Worm (Caenorhabditis elegans) whole organism, L1 larva: Measurements from ENCODE around the gene EGAP9.3.
A peak's percentile ranks its signal among the peaks of the same experiment; 100 is the strongest.
"Not testable (repeated sequence)": the region's sequence is repeated elsewhere in the genome, so short reads cannot be mapped to it uniquely, and the experiment has no call there.

Source experiments
- C04F5.9 ChIP-seq: sonication (generic microtip); optimal IDR thresholded peaks from 2 replicates; lab custom pipeline; 2016; ENCODE audit warnings: missing genetic modification characterization, missing compliant biosample characterization
- F16B12.6 ChIP-seq: fragments of 150-350 bp; optimal IDR thresholded peaks from 2 replicates; lab custom pipeline; 2014; ENCODE audit warnings: missing biosample characterization, missing genetic modification characterization
- alr-1 ChIP-seq: fragments of 200-800 bp; sonication (Bioruptor generic); optimal IDR thresholded peaks from 2 replicates; lab custom pipeline; 2018; ENCODE audit warnings: borderline replicate concordance, mild to moderate bottlenecking, missing genetic modification characterization, missing compliant biosample characterization
- aly-2 ChIP-seq: fragments of 150-350 bp; optimal IDR thresholded peaks from 2 replicates; lab custom pipeline; 2014; ENCODE audit warnings: missing biosample characterization, missing genetic modification characterization
- ama-1 ChIP-seq: fragments of 150-350 bp; optimal IDR thresholded peaks from 2 replicates; lab custom pipeline; 2014
- blmp-1 ChIP-seq: fragments of 150-350 bp; optimal IDR thresholded peaks from 2 replicates; lab custom pipeline; 2014; ENCODE audit warnings: missing biosample characterization, missing genetic modification characterization
- ceh-63 ChIP-seq: fragments of 200-800 bp; sonication (Bioruptor generic); optimal IDR thresholded peaks from 2 replicates; lab custom pipeline; 2018; ENCODE audit warnings: mild to moderate bottlenecking, missing genetic modification characterization, missing compliant biosample characterization
- dpl-1 ChIP-seq, 3 experiments: fragments of 150-350 bp in 2 of 3; sonication (generic microtip) in 1 of 3; optimal IDR thresholded peaks; 2 replicates each; lab custom pipeline; 2014 to 2017; ENCODE audit warnings: missing biosample characterization in 3 of 3, missing genetic modification characterization in 3 of 3, missing genetic modification reagents in 3 of 3
- efl-1 ChIP-seq, 4 experiments: fragments of 150-350 bp; optimal IDR thresholded peaks in 3 of 4; peaks in 1 of 4; 1 replicate in 1 of 4; 2 replicates in 3 of 4; lab custom pipeline; 2014; ENCODE audit warnings: missing biosample characterization in 2 of 4, missing genetic modification characterization in 2 of 4, missing genetic modification reagents in 2 of 4
- egl-13 ChIP-seq: sonication (generic microtip); optimal IDR thresholded peaks from 2 replicates; lab custom pipeline; 2016; ENCODE audit warnings: missing genotype, missing genetic modification reagents, missing genetic modification characterization, missing compliant biosample characterization
- egl-27 ChIP-seq, 2 experiments: fragments of 150-350 bp in 1 of 2; sonication (generic microtip); optimal IDR thresholded peaks; 3 replicates each; lab custom pipeline; 2017 to 2018; ENCODE audit warnings: missing biosample characterization in 2 of 2, missing genetic modification characterization in 2 of 2, missing genetic modification reagents in 2 of 2
- elt-2 ChIP-seq: sonication (generic microtip); optimal IDR thresholded peaks from 2 replicates; lab custom pipeline; 2016; ENCODE audit warnings: missing genetic modification characterization, mild to moderate bottlenecking, inconsistent platforms, missing compliant biosample characterization, missing genetic modification reagents
- hlh-4 ChIP-seq: sonication (generic microtip); optimal IDR thresholded peaks from 2 replicates; lab custom pipeline; 2016; ENCODE audit warnings: mild to moderate bottlenecking, missing genetic modification characterization, missing compliant biosample characterization
- lin-13 ChIP-seq: fragments of 150-350 bp; optimal IDR thresholded peaks from 2 replicates; lab custom pipeline; 2014; ENCODE audit warnings: missing biosample characterization, missing genetic modification reagents, missing genetic modification characterization
- lin-35 ChIP-seq, 2 experiments: fragments of 150-350 bp; optimal IDR thresholded peaks; 2 replicates each; lab custom pipeline; 2014; ENCODE audit warnings: missing biosample characterization in 2 of 2, missing genetic modification characterization in 2 of 2, missing genetic modification reagents in 2 of 2
- lsy-2 ChIP-seq, 2 experiments: fragments of 150-350 bp; optimal IDR thresholded peaks; 2 replicates each; lab custom pipeline; 2014; ENCODE audit warnings: missing biosample characterization in 2 of 2, missing genetic modification characterization in 2 of 2
- nhr-11 ChIP-seq: fragments of 150-350 bp; optimal IDR thresholded peaks from 2 replicates; lab custom pipeline; 2014; ENCODE audit warnings: missing biosample characterization, missing genetic modification characterization
- nhr-71 ChIP-seq: sonication (generic microtip); optimal IDR thresholded peaks from 2 replicates; lab custom pipeline; 2016; ENCODE audit warnings: mild to moderate bottlenecking, missing genetic modification characterization, moderate library complexity, missing compliant biosample characterization
- nhr-76 ChIP-seq: sonication (generic microtip); optimal IDR thresholded peaks from 2 replicates; lab custom pipeline; 2017; ENCODE audit warnings: missing biosample characterization, missing genetic modification characterization
- nhr-90 ChIP-seq: sonication (generic microtip); optimal IDR thresholded peaks from 2 replicates; lab custom pipeline; 2016; ENCODE audit warnings: mild to moderate bottlenecking, missing genetic modification characterization, missing compliant biosample characterization; ENCODE audit not compliant: poor library complexity
- snpc-4 ChIP-seq: fragments of 150-350 bp; optimal IDR thresholded peaks from 2 replicates; lab custom pipeline; 2014; ENCODE audit warnings: missing biosample characterization, missing genetic modification characterization
- unc-62 ChIP-seq: fragments of 150-350 bp; optimal IDR thresholded peaks from 2 replicates; lab custom pipeline; 2014; ENCODE audit warnings: missing biosample characterization, missing genetic modification reagents, missing genetic modification characterization
- unc-98 ChIP-seq: fragments of 200-800 bp; sonication (Bioruptor generic); IDR thresholded peaks from 2 replicates; pipeline ENCODE4 v1.3.6; 2022; ENCODE audit warnings: missing genetic modification characterization, missing compliant biosample characterization
- zag-1 ChIP-seq: fragments of 150-350 bp; optimal IDR thresholded peaks from 2 replicates; lab custom pipeline; 2014; ENCODE audit warnings: missing biosample characterization, missing genetic modification characterization
- zip-4 ChIP-seq: fragments of 200-800 bp; sonication (Bioruptor generic); optimal IDR thresholded peaks from 2 replicates; lab custom pipeline; 2018; ENCODE audit warnings: mild to moderate bottlenecking, missing genetic modification characterization, moderate library complexity, missing compliant biosample characterization

EGAP9.3 gene

ce11 chrV:6581762-6582161, 1.8 kb upstream of the EGAP9.3 start, which contains the start of gene ZK1055.4:
Gene ZK1055.4, plus strand, starts transcription at chrV:6582062.
- TF ChIP-seq dpl-1 (GFP tag; optimal IDR thresholded peaks at IDR 0.05; lab: Kevin White, UChicago) = peak in 1 of 3 experiments; percentile 4
- TF ChIP-seq blmp-1 = peak; percentile 44
- not testable (repeated sequence) for TF ChIP-seq efl-1 (optimal IDR thresholded peaks at IDR 0.05; lab: Kevin White, UChicago)
- TF ChIP-seq efl-1 (GFP tag; optimal IDR thresholded peaks at IDR 0.05 in 1 of 2; lab: Kevin White, UChicago) = peak in 1 of 2 experiments; percentile 17
- TF ChIP-seq, all 84 proteins: peak for 3; not testable (repeated sequence) for 81

- TF ChIP-seq elt-2 (tag; lab: Kevin White, UChicago) = no peak
- no peak for TF ChIP-seq zip-4 (GFP tag; lab: Kevin White, UChicago)
- TF ChIP-seq nhr-71 (tag; lab: Kevin White, UChicago) = no peak
- no peak for TF ChIP-seq lsy-2 (tag; optimal IDR thresholded peaks at IDR 0.05; lab: Kevin White, UChicago)
- no peak for TF ChIP-seq egl-27 (tag; optimal IDR thresholded peaks at IDR 0.05; lab: Kevin White, UChicago)
- no peak for TF ChIP-seq F16B12.6 (tag; lab: Kevin White, UChicago)
Observed at ce11 chrV:6576567-6576966, 3.4 kb downstream of the EGAP9.3 start, which contains the start of gene EGAP9.4. Gene EGAP9.4, plus strand, starts transcription at chrV:6576867.

DNA sequence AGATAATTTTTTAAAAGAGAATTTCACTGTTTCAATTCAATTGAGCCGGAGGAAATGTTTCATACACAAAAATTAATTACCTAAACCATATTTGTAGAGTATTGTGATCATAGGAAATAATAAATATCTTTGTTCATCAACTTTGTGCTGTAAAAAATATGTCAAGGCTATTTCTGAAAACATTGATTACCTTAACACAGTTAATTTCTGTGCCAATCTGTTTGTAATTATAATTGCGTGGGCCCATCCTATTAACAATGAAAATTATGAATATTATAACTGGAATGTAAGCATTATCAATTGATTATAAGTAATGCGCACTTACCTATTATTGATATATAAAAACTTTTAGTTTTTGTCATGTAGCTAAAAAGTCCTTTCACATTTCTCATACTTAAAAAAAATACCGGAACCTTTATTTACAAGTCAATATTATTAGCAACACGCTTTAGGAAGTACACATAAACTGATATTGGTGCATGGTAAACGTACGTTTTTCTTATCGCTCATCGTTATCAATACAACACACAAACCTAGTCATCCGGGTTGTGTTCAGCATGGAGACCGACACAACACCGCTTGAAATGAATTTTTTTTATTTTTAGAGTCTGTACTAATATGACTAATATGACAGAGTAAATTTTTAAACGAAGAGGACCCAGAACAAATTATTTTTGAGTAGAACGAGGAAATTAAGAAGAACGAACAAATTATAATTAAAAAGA, 4.4 kb downstream of the EGAP9.3 start, which contains the start of gene fut-2:
TSS of gene fut-2 (minus strand) at position 485 of the 725 bp plus-strand sequence.
- peak in 1 of 2 experiments; percentile 12 for TF ChIP-seq lin-35 (GFP tag; optimal IDR thresholded peaks at IDR 0.05; lab: Kevin White, UChicago)
- no peak for TF ChIP-seq C04F5.9 (tag; lab: Kevin White, UChicago)
- TF ChIP-seq aly-2 (tag; lab: Kevin White, UChicago) = no peak
- TF ChIP-seq elt-2 (tag; lab: Kevin White, UChicago) = peak; percentile 85
- TF ChIP-seq efl-1 (optimal IDR thresholded peaks at IDR 0.05; lab: Kevin White, UChicago) = no peak
- peak in 1 of 2 experiments; percentile 28 for TF ChIP-seq efl-1 (GFP tag; optimal IDR thresholded peaks at IDR 0.05 in 1 of 2; lab: Kevin White, UChicago)

ce11 chrV:6565851-6566386, 14.0 kb downstream of the EGAP9.3 start, which contains the start of gene K04A8.1:
Gene K04A8.1, plus strand, starts transcription at chrV:6566336.
- TF ChIP-seq elt-2 (tag; lab: Kevin White, UChicago) = peak; percentile 4
- no peak for TF ChIP-seq lin-13 (GFP tag; lab: Kevin White, UChicago)

ce11 chrV:6561592-6561991, 18.3 kb downstream of the EGAP9.3 start, which contains the start of gene spp-19:
Gene spp-19, minus strand, starts transcription at chrV:6561692.
- TF ChIP-seq egl-13 = no peak

- no peak for TF ChIP-seq alr-1 (tag; lab: Kevin White, UChicago)
- TF ChIP-seq ama-1 (lab: Kevin White, UChicago) = no peak
- TF ChIP-seq snpc-4 (tag; lab: Kevin White, UChicago) = no peak
- no peak for TF ChIP-seq ceh-63
- peak; percentile 18 for TF ChIP-seq nhr-90 (tag; lab: Kevin White, UChicago)
- no peak for TF ChIP-seq zag-1
Observed at ce11 chrV:6559585-6559984, 20.3 kb downstream of the EGAP9.3 start.

DNA sequence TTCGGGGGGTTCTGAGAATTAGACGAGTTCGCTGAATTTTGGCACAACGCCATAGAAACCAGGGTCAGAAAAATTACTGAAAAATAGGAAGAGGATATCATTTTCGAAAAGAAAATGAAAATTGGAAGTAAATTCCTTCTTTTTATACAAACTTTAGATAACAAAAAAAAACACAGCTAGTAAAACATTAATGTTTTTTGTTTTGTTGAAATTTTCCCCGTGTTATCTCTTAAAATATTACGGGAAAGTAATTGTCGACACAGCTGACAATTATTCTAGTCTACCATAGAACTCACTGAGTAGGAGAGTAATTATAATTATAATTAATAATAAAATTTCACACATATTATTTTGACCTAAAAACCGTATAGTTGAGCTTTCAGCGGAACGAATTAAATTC, 20.8 kb downstream of the EGAP9.3 start, which contains the start of gene spp-26:
TSS of gene spp-26 (minus strand) at position 101 of the 400 bp plus-strand sequence.
- TF ChIP-seq nhr-11 (tag; lab: Kevin White, UChicago) = no peak

- TF ChIP-seq nhr-76 (tag; lab: Kevin White, UChicago) = no peak
- TF ChIP-seq unc-62 (GFP tag; lab: Kevin White, UChicago) = no peak
- TF ChIP-seq hlh-4 = no peak
- TF ChIP-seq unc-98 (GFP tag; lab: Robert Waterston, UW) = no peak
- TF ChIP-seq blmp-1 = no peak
Observed at ce11 chrV:6558103-6558502, 21.8 kb downstream of the EGAP9.3 start, which contains the start of gene spp-20. Gene spp-20, minus strand, starts transcription at chrV:6558203.
